Worm (Caenorhabditis elegans) whole organism, L1 larva: Measurements from ENCODE around the gene nipi-3.
A peak's percentile ranks its signal among the peaks of the same experiment; 100 is the strongest.

Experiments
- C04F5.9 ChIP-seq: sonication (generic microtip); optimal IDR thresholded peaks from 2 replicates; lab custom pipeline; 2016; ENCODE audit warnings: missing genetic modification characterization, missing compliant biosample characterization
- C34B4.2 ChIP-seq: sonication (generic microtip); optimal IDR thresholded peaks from 2 replicates; lab custom pipeline; 2017; ENCODE audit warnings: mild to moderate bottlenecking, missing genetic modification characterization, missing compliant biosample characterization
- F16B12.6 ChIP-seq: fragments of 150-350 bp; optimal IDR thresholded peaks from 2 replicates; lab custom pipeline; 2014; ENCODE audit warnings: missing biosample characterization, missing genetic modification characterization
- aha-1 ChIP-seq: fragments of 150-350 bp; optimal IDR thresholded peaks from 2 replicates; lab custom pipeline; 2014; ENCODE audit warnings: missing biosample characterization, missing genetic modification characterization
- alr-1 ChIP-seq: fragments of 200-800 bp; sonication (Bioruptor generic); optimal IDR thresholded peaks from 2 replicates; lab custom pipeline; 2018; ENCODE audit warnings: borderline replicate concordance, mild to moderate bottlenecking, missing genetic modification characterization, missing compliant biosample characterization
- aly-2 ChIP-seq: fragments of 150-350 bp; optimal IDR thresholded peaks from 2 replicates; lab custom pipeline; 2014; ENCODE audit warnings: missing biosample characterization, missing genetic modification characterization
- blmp-1 ChIP-seq: fragments of 150-350 bp; optimal IDR thresholded peaks from 2 replicates; lab custom pipeline; 2014; ENCODE audit warnings: missing biosample characterization, missing genetic modification characterization
- ceh-8 ChIP-seq: fragments of 200-800 bp; sonication (Bioruptor generic); optimal IDR thresholded peaks from 2 replicates; lab custom pipeline; 2018; ENCODE audit warnings: mild to moderate bottlenecking, missing genetic modification characterization, moderate library complexity, missing compliant biosample characterization
- ceh-82 ChIP-seq, 3 experiments: fragments of 150-350 bp in 1 of 3; sonication (generic microtip) in 2 of 3; optimal IDR thresholded peaks; 2 replicates each; lab custom pipeline; 2014 to 2017; ENCODE audit warnings: missing biosample characterization in 3 of 3, missing genetic modification characterization in 3 of 3
- ces-1 ChIP-seq: fragments of 150-350 bp; optimal IDR thresholded peaks from 2 replicates; lab custom pipeline; 2014; ENCODE audit warnings: missing biosample characterization, missing genetic modification reagents, missing genetic modification characterization
- dsc-1 ChIP-seq: sonication (generic microtip); optimal IDR thresholded peaks from 2 replicates; lab custom pipeline; 2016; ENCODE audit warnings: mild to moderate bottlenecking, missing genetic modification characterization, missing compliant biosample characterization
- efl-3 ChIP-seq: fragments of 200-800 bp; sonication (Bioruptor generic); optimal IDR thresholded peaks from 2 replicates; lab custom pipeline; 2018; ENCODE audit warnings: mild to moderate bottlenecking, missing genetic modification characterization, missing compliant biosample characterization
- egl-13 ChIP-seq: sonication (generic microtip); optimal IDR thresholded peaks from 2 replicates; lab custom pipeline; 2016; ENCODE audit warnings: missing genotype, missing genetic modification reagents, missing genetic modification characterization, missing compliant biosample characterization
- egl-27 ChIP-seq, 2 experiments: fragments of 150-350 bp in 1 of 2; sonication (generic microtip); optimal IDR thresholded peaks; 3 replicates each; lab custom pipeline; 2017 to 2018; ENCODE audit warnings: missing biosample characterization in 2 of 2, missing genetic modification characterization in 2 of 2, missing genetic modification reagents in 2 of 2
- ets-5 ChIP-seq: fragments of 200-800 bp; sonication (Bioruptor generic); IDR thresholded peaks from 2 replicates; pipeline ENCODE4 v1.3.6; 2022; ENCODE audit warnings: missing genetic modification characterization, missing compliant biosample characterization
- fkh-10 ChIP-seq: sonication (generic microtip); optimal IDR thresholded peaks from 2 replicates; lab custom pipeline; 2017; ENCODE audit warnings: missing biosample characterization, missing genetic modification reagents, missing genetic modification characterization
- fkh-4 ChIP-seq: sonication (generic microtip); optimal IDR thresholded peaks from 2 replicates; lab custom pipeline; 2016; ENCODE audit warnings: missing compliant biosample characterization, missing genetic modification characterization, borderline replicate concordance
- fkh-8 ChIP-seq: sonication (generic microtip); optimal IDR thresholded peaks from 2 replicates; lab custom pipeline; 2016; ENCODE audit warnings: mild to moderate bottlenecking, missing genetic modification characterization, missing compliant biosample characterization
- hlh-17 ChIP-seq: fragments of 200-800 bp; sonication (Bioruptor generic); optimal IDR thresholded peaks from 2 replicates; lab custom pipeline; 2018; ENCODE audit warnings: missing genetic modification characterization, mild to moderate bottlenecking, missing compliant biosample characterization, moderate library complexity, borderline replicate concordance
- hlh-4 ChIP-seq: sonication (generic microtip); optimal IDR thresholded peaks from 2 replicates; lab custom pipeline; 2016; ENCODE audit warnings: mild to moderate bottlenecking, missing genetic modification characterization, missing compliant biosample characterization
- hpl-2 ChIP-seq: fragments of 150-350 bp; optimal IDR thresholded peaks from 2 replicates; lab custom pipeline; 2014; ENCODE audit warnings: missing biosample characterization, missing genetic modification reagents, missing genetic modification characterization
- irx-1 ChIP-seq: sonication (generic microtip); optimal IDR thresholded peaks from 2 replicates; lab custom pipeline; 2016; ENCODE audit warnings: missing genetic modification characterization, missing compliant biosample characterization
- jun-1 ChIP-seq: fragments of 150-350 bp; optimal IDR thresholded peaks from 2 replicates; lab custom pipeline; 2014; ENCODE audit warnings: missing biosample characterization, missing genetic modification reagents, missing genetic modification characterization
- lin-14 ChIP-seq: fragments of 200-800 bp; sonication (Bioruptor generic); optimal IDR thresholded peaks from 2 replicates; lab custom pipeline; 2018; ENCODE audit warnings: mild to moderate bottlenecking, missing genetic modification characterization, moderate library complexity, missing compliant biosample characterization
- lin-35 ChIP-seq, 2 experiments: fragments of 150-350 bp; optimal IDR thresholded peaks; 2 replicates each; lab custom pipeline; 2014; ENCODE audit warnings: missing biosample characterization in 2 of 2, missing genetic modification characterization in 2 of 2, missing genetic modification reagents in 2 of 2
- lir-3 ChIP-seq: sonication (generic microtip); optimal IDR thresholded peaks from 2 replicates; lab custom pipeline; 2016; ENCODE audit warnings: mild to moderate bottlenecking, missing genetic modification characterization, moderate library complexity, missing compliant biosample characterization; ENCODE audit not compliant: poor library complexity
- lsy-2 ChIP-seq, 2 experiments: fragments of 150-350 bp; optimal IDR thresholded peaks; 2 replicates each; lab custom pipeline; 2014; ENCODE audit warnings: missing biosample characterization in 2 of 2, missing genetic modification characterization in 2 of 2
- mab-9 ChIP-seq: fragments of 200-800 bp; sonication (Bioruptor generic); IDR thresholded peaks from 2 replicates; pipeline ENCODE4 v1.3.6; 2022; ENCODE audit warnings: missing genetic modification reagents, missing genetic modification characterization, missing compliant biosample characterization
- mdl-1 ChIP-seq, 2 experiments: fragments of 150-350 bp; optimal IDR thresholded peaks; 2 replicates each; lab custom pipeline; 2014 to 2017; ENCODE audit warnings: missing biosample characterization in 2 of 2, missing genetic modification characterization in 2 of 2, inconsistent platforms in 1 of 2
- mef-2 ChIP-seq: fragments of 150-350 bp; optimal IDR thresholded peaks from 2 replicates; lab custom pipeline; 2014; ENCODE audit warnings: missing biosample characterization, missing genetic modification characterization
- mep-1 ChIP-seq: fragments of 150-350 bp; optimal IDR thresholded peaks from 2 replicates; lab custom pipeline; 2014; ENCODE audit warnings: missing biosample characterization, missing genetic modification characterization
- nhr-20 ChIP-seq: sonication (generic microtip); optimal IDR thresholded peaks from 2 replicates; lab custom pipeline; 2016; ENCODE audit warnings: mild to moderate bottlenecking, missing genetic modification characterization, missing compliant biosample characterization
- nhr-237 ChIP-seq: fragments of 150-350 bp; optimal IDR thresholded peaks from 2 replicates; lab custom pipeline; 2014; ENCODE audit warnings: missing biosample characterization, missing genetic modification characterization
- nhr-28 ChIP-seq: fragments of 150-350 bp; optimal IDR thresholded peaks from 2 replicates; lab custom pipeline; 2014; ENCODE audit warnings: missing biosample characterization, missing genetic modification characterization
- nhr-47 ChIP-seq: sonication (generic microtip); optimal IDR thresholded peaks from 2 replicates; lab custom pipeline; 2016; ENCODE audit warnings: mild to moderate bottlenecking, missing genetic modification characterization, moderate library complexity, missing compliant biosample characterization
- nhr-71 ChIP-seq: sonication (generic microtip); optimal IDR thresholded peaks from 2 replicates; lab custom pipeline; 2016; ENCODE audit warnings: mild to moderate bottlenecking, missing genetic modification characterization, moderate library complexity, missing compliant biosample characterization
- nhr-77 ChIP-seq: fragments of 150-350 bp; optimal IDR thresholded peaks from 2 replicates; lab custom pipeline; 2014; ENCODE audit warnings: missing biosample characterization, missing genetic modification characterization
- nhr-90 ChIP-seq: sonication (generic microtip); optimal IDR thresholded peaks from 2 replicates; lab custom pipeline; 2016; ENCODE audit warnings: mild to moderate bottlenecking, missing genetic modification characterization, missing compliant biosample characterization; ENCODE audit not compliant: poor library complexity
- pqm-1 ChIP-seq: sonication (generic microtip); optimal IDR thresholded peaks from 3 replicates; lab custom pipeline; 2017; ENCODE audit warnings: missing biosample characterization, missing genetic modification characterization
- skn-1 ChIP-seq: fragments of 150-350 bp; optimal IDR thresholded peaks from 2 replicates; lab custom pipeline; 2014; ENCODE audit warnings: missing biosample characterization, missing genetic modification characterization
- snu-23 ChIP-seq: sonication (generic microtip); optimal IDR thresholded peaks from 2 replicates; lab custom pipeline; 2016; ENCODE audit warnings: missing genetic modification characterization, missing compliant biosample characterization
- tbx-2 ChIP-seq: sonication (generic microtip); optimal IDR thresholded peaks from 2 replicates; lab custom pipeline; 2016; ENCODE audit warnings: missing genetic modification characterization, missing compliant biosample characterization
- tlp-1 ChIP-seq: fragments of 150-350 bp; optimal IDR thresholded peaks from 2 replicates; lab custom pipeline; 2014; ENCODE audit warnings: missing biosample characterization, missing genetic modification characterization
- unc-130 ChIP-seq: fragments of 150-350 bp; optimal IDR thresholded peaks from 2 replicates; lab custom pipeline; 2017; ENCODE audit warnings: missing biosample characterization, missing genetic modification characterization, inconsistent platforms
- unc-30 ChIP-seq: sonication (generic microtip); optimal IDR thresholded peaks from 2 replicates; lab custom pipeline; 2017; ENCODE audit warnings: missing biosample characterization, missing genetic modification characterization
- zag-1 ChIP-seq: fragments of 150-350 bp; optimal IDR thresholded peaks from 2 replicates; lab custom pipeline; 2014; ENCODE audit warnings: missing biosample characterization, missing genetic modification characterization
- zip-4 ChIP-seq: fragments of 200-800 bp; sonication (Bioruptor generic); optimal IDR thresholded peaks from 2 replicates; lab custom pipeline; 2018; ENCODE audit warnings: mild to moderate bottlenecking, missing genetic modification characterization, moderate library complexity, missing compliant biosample characterization

Gene nipi-3

DNA sequence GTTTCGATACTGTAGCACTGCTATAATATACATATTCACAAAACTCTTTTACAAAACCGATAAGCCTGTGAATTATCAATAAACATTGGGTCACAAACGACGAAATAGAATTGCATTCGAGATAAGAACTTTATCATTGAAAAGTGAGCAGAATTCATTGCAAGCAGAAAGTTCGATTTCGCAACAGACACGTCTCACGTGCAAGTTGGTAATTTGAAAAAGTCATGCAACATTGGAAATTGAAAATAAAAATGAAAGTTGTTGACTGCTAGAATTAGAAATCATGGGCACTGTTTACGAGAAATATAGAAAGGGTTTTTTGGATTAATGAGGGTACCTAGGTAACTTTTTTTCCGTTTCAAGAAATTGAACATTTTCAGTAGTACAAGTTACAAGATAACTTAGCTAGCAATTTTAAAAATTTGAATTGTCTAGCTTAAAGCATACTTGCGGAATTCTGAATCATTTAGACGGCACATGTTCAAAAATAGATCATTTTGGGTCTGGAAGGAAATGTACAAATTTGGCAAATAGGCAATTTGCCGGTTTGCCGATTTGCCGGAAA lies 2.8 kb downstream of the nipi-3 start (continued):
- TF ChIP-seq C34B4.2 (tag; lab: Kevin White, UChicago) = no peak
- no peak for TF ChIP-seq nhr-237 (tag; lab: Kevin White, UChicago)
- peak; percentile 46 for TF ChIP-seq blmp-1 (tag; lab: Kevin White, UChicago)
- TF ChIP-seq, all 84 proteins: peak for 32

DNA sequence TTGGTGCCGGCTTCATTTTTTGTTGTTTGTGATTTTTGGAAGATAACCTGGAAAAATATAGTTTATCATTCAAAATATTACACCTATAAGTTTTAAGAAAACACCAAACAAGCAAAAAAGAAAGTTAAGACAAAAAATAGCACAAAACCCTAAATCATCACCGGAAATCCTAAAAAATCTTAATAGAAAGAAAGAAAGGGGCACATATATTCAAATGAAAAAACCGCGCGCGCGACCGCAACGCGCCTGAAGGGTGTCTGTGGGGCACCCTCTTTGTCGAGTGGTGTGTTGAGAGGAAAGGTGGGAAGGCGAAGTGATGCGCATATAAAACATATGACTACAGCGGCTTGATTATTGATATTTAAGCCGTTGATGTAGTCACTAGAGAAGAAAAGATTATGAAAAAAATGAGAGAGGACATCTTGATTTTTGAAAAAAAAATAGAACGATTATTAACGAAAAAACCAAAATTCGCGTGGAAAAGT lies 6.0 kb downstream of the nipi-3 start, which contains the start of gene K09E9.3:
Gene K09E9.3, minus strand, starts transcription at position 51 of the 485 bp plus-strand sequence.
- TF ChIP-seq fkh-8 (peak; percentile 12), nhr-20 (peak; percentile 17), egl-27 (tag; optimal IDR thresholded peaks at IDR 0.05; lab: Kevin White, UChicago) (no peak), tlp-1 (no peak), lin-14 (GFP tag; lab: Kevin White, UChicago) (peak; percentile 14), skn-1 (tag; lab: Kevin White, UChicago) (peak; percentile 16), nhr-47 (tag; lab: Kevin White, UChicago) (peak; percentile 24), ets-5 (GFP tag; lab: Robert Waterston, UW) (no peak), fkh-4 (tag; lab: Kevin White, UChicago) (no peak), dsc-1 (tag; lab: Kevin White, UChicago) (peak; percentile 28), F16B12.6 (tag; lab: Kevin White, UChicago) (no peak), lin-35 (GFP tag; optimal IDR thresholded peaks at IDR 0.05; lab: Kevin White, UChicago) (peak in 1 of 2 experiments; percentile 11), snu-23 (GFP tag; lab: Kevin White, UChicago) (peak; percentile 14), mdl-1 (tag; optimal IDR thresholded peaks at IDR 0.05; lab: Kevin White, UChicago) (no peak), nhr-71 (tag; lab: Kevin White, UChicago) (peak; percentile 14), nhr-90 (tag; lab: Kevin White, UChicago) (no peak), nhr-28 (tag; lab: Kevin White, UChicago) (no peak), lsy-2 (tag; optimal IDR thresholded peaks at IDR 0.05; lab: Kevin White, UChicago) (peak in 1 of 2 experiments; percentile 16), mep-1 (tag; lab: Kevin White, UChicago) (peak; percentile 9), zag-1 (no peak)

DNA sequence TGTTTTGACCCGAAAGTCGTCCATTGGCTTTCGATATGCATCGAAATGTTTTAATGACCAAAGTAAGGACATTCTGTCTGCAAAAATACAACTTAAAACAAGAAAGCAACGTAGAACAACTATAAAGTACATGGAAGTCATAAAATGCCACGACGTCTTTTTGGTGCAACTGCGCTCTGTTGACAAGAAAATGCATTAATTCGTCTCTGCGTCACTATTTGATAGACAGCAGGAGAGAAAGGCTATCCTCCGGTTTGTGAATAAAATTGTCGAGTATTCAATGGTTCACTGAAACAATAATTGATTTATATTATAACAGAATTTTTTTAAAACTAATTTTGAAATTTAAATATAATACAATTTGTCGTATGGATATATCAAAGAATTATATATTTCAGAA lies 8.7 kb downstream of the nipi-3 start, which contains the start of gene ergi-3:
Gene ergi-3, minus strand, starts transcription at position 311 of the 400 bp plus-strand sequence.
- TF ChIP-seq mef-2 (tag; lab: Kevin White, UChicago) (no peak), pqm-1 (no peak), hlh-4 (tag; lab: Kevin White, UChicago) (no peak), alr-1 (tag; lab: Kevin White, UChicago) (no peak), mab-9 (GFP tag; lab: Robert Waterston, UW) (no peak), mdl-1 (tag; optimal IDR thresholded peaks at IDR 0.05; lab: Kevin White, UChicago) (peak in 1 of 2 experiments; percentile 60), fkh-10 (GFP tag; lab: Kevin White, UChicago) (no peak), aly-2 (tag; lab: Kevin White, UChicago) (no peak), lir-3 (no peak), egl-13 (no peak), aha-1 (no peak), nhr-77 (tag; lab: Kevin White, UChicago) (peak; percentile 12), nhr-90 (tag; lab: Kevin White, UChicago) (peak; percentile 23), lsy-2 (tag; optimal IDR thresholded peaks at IDR 0.05; lab: Kevin White, UChicago) (peak; percentile 47 to 82), tbx-2 (tag; lab: Kevin White, UChicago) (peak; percentile 30), unc-30 (no peak), irx-1 (tag; lab: Kevin White, UChicago) (no peak), ceh-82 (tag; optimal IDR thresholded peaks at IDR 0.05; lab: Kevin White, UChicago) (peak in 2 of 3 experiments; percentile 1 to 79), ceh-8 (no peak), lin-35 (GFP tag; optimal IDR thresholded peaks at IDR 0.05; lab: Kevin White, UChicago) (peak; percentile 49 to 78), zip-4 (GFP tag; lab: Kevin White, UChicago) (no peak), hlh-17 (no peak), nhr-237 (tag; lab: Kevin White, UChicago) (no peak), nhr-71 (tag; lab: Kevin White, UChicago) (peak; percentile 67), unc-130 (peak; percentile 82), efl-3 (GFP tag; lab: Kevin White, UChicago) (no peak), hpl-2 (GFP tag; lab: Kevin White, UChicago) (peak; percentile 35), nhr-20 (peak; percentile 64), ces-1 (GFP tag; lab: Kevin White, UChicago) (no peak), jun-1 (tag; lab: Kevin White, UChicago) (peak; percentile 5), C04F5.9 (tag; lab: Kevin White, UChicago) (no peak)
